Worm (Caenorhabditis elegans) whole organism, L1 larva: ENCODE data around the gene nlp-76.

Source experiments
- ces-1 ChIP-seq: fragments of 150-350 bp; optimal IDR thresholded peaks from 2 replicates; lab custom pipeline; 2014; ENCODE audit warnings: missing biosample characterization, missing genetic modification reagents, missing genetic modification characterization
- elt-2 ChIP-seq: sonication (generic microtip); optimal IDR thresholded peaks from 2 replicates; lab custom pipeline; 2016; ENCODE audit warnings: missing genetic modification characterization, mild to moderate bottlenecking, inconsistent platforms, missing compliant biosample characterization, missing genetic modification reagents
- ets-5 ChIP-seq: fragments of 200-800 bp; sonication (Bioruptor generic); IDR thresholded peaks from 2 replicates; pipeline ENCODE4 v1.3.6; 2022; ENCODE audit warnings: missing genetic modification characterization, missing compliant biosample characterization
- isw-1 ChIP-seq: fragments of 200-800 bp; sonication (Bioruptor generic); IDR thresholded peaks from 2 replicates; pipeline ENCODE4 v1.3.6; 2022; ENCODE audit warnings: missing genetic modification characterization, missing compliant biosample characterization
- lir-3 ChIP-seq: sonication (generic microtip); optimal IDR thresholded peaks from 2 replicates; lab custom pipeline; 2016; ENCODE audit warnings: mild to moderate bottlenecking, missing genetic modification characterization, moderate library complexity, missing compliant biosample characterization; ENCODE audit not compliant: poor library complexity
- mdl-1 ChIP-seq, 2 experiments: fragments of 150-350 bp; optimal IDR thresholded peaks; 2 replicates each; lab custom pipeline; 2014 to 2017; ENCODE audit warnings: missing biosample characterization in 2 of 2, missing genetic modification characterization in 2 of 2, inconsistent platforms in 1 of 2
- pqm-1 ChIP-seq: sonication (generic microtip); optimal IDR thresholded peaks from 3 replicates; lab custom pipeline; 2017; ENCODE audit warnings: missing biosample characterization, missing genetic modification characterization

DNA sequence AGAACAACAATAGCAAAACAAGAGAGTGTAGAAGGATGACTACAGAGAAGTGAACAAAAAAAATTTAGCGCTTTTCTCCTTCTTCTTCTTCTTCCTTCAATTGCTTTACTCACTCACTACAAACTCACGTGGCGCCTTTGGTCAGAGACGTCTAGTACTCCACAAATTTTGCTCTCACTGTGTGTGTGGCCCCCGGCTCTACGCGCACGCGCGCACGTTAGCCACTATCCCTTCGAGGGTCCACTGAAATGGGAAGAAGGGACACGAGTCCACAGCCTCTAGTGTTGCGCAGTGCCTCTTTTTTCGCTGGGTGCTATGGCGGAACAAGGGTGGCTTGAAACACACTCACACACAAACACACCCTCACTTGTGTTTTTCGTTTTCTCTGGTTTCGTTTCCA is 34.4 kb downstream of the nlp-76 start:
- no peak; the same call in 1 of the 2 replicates for TF ChIP-seq isw-1
- TF ChIP-seq ets-5 (GFP tag; lab: Robert Waterston, UW) = no peak
- TF ChIP-seq ces-1 (GFP tag; lab: Kevin White, UChicago) = no peak
- TF ChIP-seq mdl-1 (tag; optimal IDR thresholded peaks at IDR 0.05; lab: Kevin White, UChicago) = peak in 1 of 2 experiments; percentile 50
- TF ChIP-seq elt-2 = no peak
- TF ChIP-seq pqm-1 (tag; lab: Kevin White, UChicago) = no peak
- TF ChIP-seq lir-3 (tag; lab: Kevin White, UChicago) = no peak
